Worm (Caenorhabditis elegans) whole organism, L3 larva: ENCODE results near the gene act-5.

Experiments used
- R02D3.7 ChIP-seq: fragments of 150-350 bp; optimal IDR thresholded peaks from 2 replicates; lab custom pipeline; 2014; ENCODE audit warnings: missing biosample characterization, missing genetic modification characterization
- ZK546.5 ChIP-seq: sonication (generic microtip); optimal IDR thresholded peaks from 2 replicates; lab custom pipeline; 2017; ENCODE audit warnings: missing biosample characterization, missing genetic modification characterization
- aly-2 ChIP-seq: fragments of 150-350 bp; optimal IDR thresholded peaks from 2 replicates; lab custom pipeline; 2014; ENCODE audit warnings: missing biosample characterization, missing genetic modification characterization
- ama-1 ChIP-seq: fragments of 150-350 bp; optimal IDR thresholded peaks from 2 replicates; lab custom pipeline; 2018
- ceh-16 ChIP-seq: sonication (generic microtip); optimal IDR thresholded peaks from 2 replicates; lab custom pipeline; 2017; ENCODE audit warnings: missing biosample characterization, missing genetic modification characterization
- ceh-82 ChIP-seq: fragments of 150-350 bp; optimal IDR thresholded peaks from 2 replicates; lab custom pipeline; 2014; ENCODE audit warnings: missing biosample characterization, missing genetic modification characterization
- daf-12 ChIP-seq: fragments of 150-350 bp; optimal IDR thresholded peaks from 2 replicates; lab custom pipeline; 2014; ENCODE audit warnings: missing biosample characterization, missing genetic modification reagents, missing genetic modification characterization
- egl-5 ChIP-seq: fragments of 150-350 bp; optimal IDR thresholded peaks from 2 replicates; lab custom pipeline; 2017; ENCODE audit warnings: missing biosample characterization, missing genetic modification reagents, missing genetic modification characterization, inconsistent platforms
- elt-2 ChIP-seq: sonication (generic microtip); optimal IDR thresholded peaks from 2 replicates; lab custom pipeline; 2016; ENCODE audit warnings: missing genetic modification reagents, mild to moderate bottlenecking, missing genetic modification characterization, missing compliant biosample characterization
- elt-3 ChIP-seq, 3 experiments: fragments of 150-350 bp in 1 of 3; sonication (generic microtip) in 2 of 3; optimal IDR thresholded peaks; 2 replicates in 2 of 3; 4 replicates in 1 of 3; lab custom pipeline; 2014 to 2017; ENCODE audit warnings: missing biosample characterization in 3 of 3, missing genetic modification characterization in 3 of 3
- fkh-10 ChIP-seq: sonication (generic microtip); optimal IDR thresholded peaks from 2 replicates; lab custom pipeline; 2017; ENCODE audit warnings: missing biosample characterization, missing genetic modification reagents, missing genetic modification characterization
- fkh-2 ChIP-seq: fragments of 150-350 bp; optimal IDR thresholded peaks from 2 replicates; lab custom pipeline; 2014; ENCODE audit warnings: missing biosample characterization, missing genetic modification reagents, missing genetic modification characterization
- fos-1 ChIP-seq: fragments of 150-350 bp; optimal IDR thresholded peaks from 2 replicates; lab custom pipeline; 2014; ENCODE audit warnings: missing biosample characterization, missing genetic modification characterization
- hmg-11 ChIP-seq: sonication (generic microtip); optimal IDR thresholded peaks from 2 replicates; lab custom pipeline; 2016; ENCODE audit warnings: missing genetic modification characterization, missing compliant biosample characterization
- jun-1 ChIP-seq: fragments of 150-350 bp; optimal IDR thresholded peaks from 2 replicates; lab custom pipeline; 2014; ENCODE audit warnings: missing biosample characterization, missing genetic modification reagents, missing genetic modification characterization
- lin-15B ChIP-seq: fragments of 150-350 bp; optimal IDR thresholded peaks from 2 replicates; lab custom pipeline; 2014; ENCODE audit warnings: missing biosample characterization, missing genetic modification characterization
- lin-39 ChIP-seq: fragments of 150-350 bp; optimal IDR thresholded peaks from 2 replicates; lab custom pipeline; 2018; ENCODE audit warnings: missing biosample characterization, missing genetic modification reagents, missing genetic modification characterization
- lsy-12 ChIP-seq: sonication (generic microtip); optimal IDR thresholded peaks from 2 replicates; lab custom pipeline; 2016; ENCODE audit warnings: mild to moderate bottlenecking, missing genetic modification characterization, missing compliant biosample characterization
- mdl-1 ChIP-seq: fragments of 150-350 bp; optimal IDR thresholded peaks from 2 replicates; lab custom pipeline; 2014; ENCODE audit warnings: missing biosample characterization, missing genetic modification characterization
- mml-1 ChIP-seq: fragments of 150-350 bp; sonication (generic microtip); optimal IDR thresholded peaks from 3 replicates; lab custom pipeline; 2014; ENCODE audit warnings: missing biosample characterization, missing genetic modification characterization
- nfya-1 ChIP-seq: sonication (generic microtip); optimal IDR thresholded peaks from 2 replicates; lab custom pipeline; 2017; ENCODE audit warnings: missing genetic modification characterization, mild to moderate bottlenecking, missing compliant biosample characterization, antibody characterized with exemption, moderate library complexity; ENCODE audit not compliant: insufficient read depth
- nhr-12 ChIP-seq: fragments of 150-350 bp; optimal IDR thresholded peaks from 2 replicates; lab custom pipeline; 2014; ENCODE audit warnings: missing biosample characterization, missing genetic modification characterization
- nhr-23 ChIP-seq: fragments of 150-350 bp; optimal IDR thresholded peaks from 2 replicates; lab custom pipeline; 2014; ENCODE audit warnings: missing biosample characterization, missing genetic modification reagents, missing genetic modification characterization
- nhr-237 ChIP-seq: fragments of 150-350 bp; optimal IDR thresholded peaks from 2 replicates; lab custom pipeline; 2014; ENCODE audit warnings: missing biosample characterization, missing genetic modification characterization
- nhr-25 ChIP-seq: sonication (generic microtip); optimal IDR thresholded peaks from 2 replicates; lab custom pipeline; 2017; ENCODE audit warnings: missing biosample characterization, missing genetic modification characterization
- nhr-28 ChIP-seq: fragments of 150-350 bp; optimal IDR thresholded peaks from 2 replicates; lab custom pipeline; 2014; ENCODE audit warnings: missing biosample characterization, missing genetic modification characterization
- nhr-67 ChIP-seq: fragments of 150-350 bp; optimal IDR thresholded peaks from 2 replicates; lab custom pipeline; 2014; ENCODE audit warnings: missing biosample characterization, missing genetic modification characterization
- pha-4 ChIP-seq: fragments of 150-350 bp; optimal IDR thresholded peaks from 2 replicates; lab custom pipeline; 2014; ENCODE audit warnings: missing biosample characterization, missing genetic modification reagents, missing genetic modification characterization
- snpc-4 ChIP-seq: fragments of 150-350 bp; optimal IDR thresholded peaks from 2 replicates; lab custom pipeline; 2014; ENCODE audit warnings: missing biosample characterization, missing genetic modification characterization
- tbx-2 ChIP-seq: sonication (generic microtip); optimal IDR thresholded peaks from 2 replicates; lab custom pipeline; 2016; ENCODE audit warnings: mild to moderate bottlenecking, missing genetic modification characterization, missing compliant biosample characterization
- unc-62 ChIP-seq: fragments of 150-350 bp; sonication (generic microtip); optimal IDR thresholded peaks from 4 replicates; lab custom pipeline; 2014; ENCODE audit warnings: missing biosample characterization, missing genetic modification reagents, missing genetic modification characterization
- ztf-11 ChIP-seq: fragments of 150-350 bp; optimal IDR thresholded peaks from 2 replicates; lab custom pipeline; 2014; ENCODE audit warnings: missing biosample characterization, missing genetic modification characterization
- ztf-4 ChIP-seq: fragments of 150-350 bp; optimal IDR thresholded peaks from 2 replicates; lab custom pipeline; 2014; ENCODE audit warnings: missing biosample characterization, missing genetic modification characterization

The act-5 gene

ce11 chrIII:13580076-13580475 is 25.8 kb downstream of the act-5 start:
- TF ChIP-seq fkh-10 (GFP tag; lab: Kevin White, UChicago) (no peak), hmg-11 (tag; lab: Kevin White, UChicago) (no peak), nfya-1 (no peak), nhr-237 (tag; lab: Kevin White, UChicago) (no peak), ztf-11 (tag; lab: Kevin White, UChicago) (no peak), nhr-25 (no peak), nhr-28 (tag; lab: Kevin White, UChicago) (no peak), nhr-23 (tag; lab: Kevin White, UChicago) (no peak)

ce11 chrIII:13575610-13576232 is 30.1 kb downstream of the act-5 start, which contains the start of gene osm-7:
Gene osm-7, plus strand, starts transcription at chrIII:13576182.
- TF ChIP-seq ceh-16 (tag; lab: Kevin White, UChicago): no peak
- no peak for TF ChIP-seq tbx-2 (tag; lab: Kevin White, UChicago)
- no peak for TF ChIP-seq ama-1 (lab: Kevin White, UChicago)
- TF ChIP-seq lin-39 (tag; lab: Kevin White, UChicago): no peak
- no peak for TF ChIP-seq nhr-28 (tag; lab: Kevin White, UChicago)
- no peak for TF ChIP-seq fkh-2 (tag; lab: Kevin White, UChicago)
- TF ChIP-seq R02D3.7 (tag; lab: Kevin White, UChicago): no peak

- TF ChIP-seq fkh-10 (GFP tag; lab: Kevin White, UChicago) (no peak), lsy-12 (tag; lab: Kevin White, UChicago) (no peak), lin-15B (tag; lab: Kevin White, UChicago) (no peak), daf-12 (tag; lab: Kevin White, UChicago) (no peak)
Observed at ce11 chrIII:13570347-13570746, 35.5 kb downstream of the act-5 start, which contains the start of gene exc-12. Gene exc-12, minus strand, starts transcription at chrIII:13570447.

DNA sequence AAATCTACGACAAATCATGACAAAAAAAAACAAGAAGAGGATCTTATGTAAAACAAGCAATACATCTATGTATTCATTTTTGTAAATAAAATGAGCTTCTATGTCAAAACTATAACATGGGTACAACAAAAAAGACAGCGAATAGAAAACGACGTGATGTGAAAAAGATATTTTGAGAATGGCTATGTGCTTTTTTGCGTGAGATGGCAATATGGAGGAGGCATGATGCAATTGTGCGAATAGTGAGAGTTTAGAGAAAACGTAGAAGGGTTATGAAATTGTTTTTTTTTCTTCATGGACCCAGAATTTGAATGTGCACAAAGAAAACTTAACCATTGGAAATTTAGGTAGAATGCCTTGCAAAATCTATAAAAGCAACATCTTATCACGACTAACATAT is 39.9 kb downstream of the act-5 start:
- TF ChIP-seq unc-62 (GFP tag; lab: Kevin White, UChicago): no peak
- peak; percentile 30 for TF ChIP-seq nfya-1
- TF ChIP-seq hmg-11 (tag; lab: Kevin White, UChicago): peak; percentile 10

DNA sequence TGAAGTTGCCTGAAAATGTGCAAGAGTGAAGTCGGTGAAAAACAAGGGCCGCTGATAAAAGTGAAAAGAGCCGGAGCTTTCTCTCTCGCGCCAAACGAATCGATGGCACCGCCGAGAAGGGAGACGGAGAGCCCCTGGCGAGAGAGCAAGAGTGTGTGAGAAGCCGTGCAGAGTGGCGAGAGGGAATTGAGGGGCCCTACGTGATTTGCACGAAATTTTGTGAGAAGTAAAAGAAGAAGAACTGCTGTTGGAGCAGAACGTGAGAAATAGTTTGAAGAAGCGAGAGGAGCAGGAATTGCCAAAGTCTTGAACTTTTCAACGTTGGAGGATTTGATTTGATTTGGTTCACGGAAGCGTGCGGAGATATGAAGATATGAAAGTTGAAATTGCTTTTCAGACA is 40.9 kb downstream of the act-5 start, which contains the start of gene aldo-1:
Gene aldo-1 (minus strand): TSS at position 9 of the 400 bp plus-strand sequence.
- TF ChIP-seq lsy-12 (tag; lab: Kevin White, UChicago) (no peak), fkh-10 (GFP tag; lab: Kevin White, UChicago) (peak; percentile 27), ztf-4 (tag; lab: Kevin White, UChicago) (no peak), hmg-11 (tag; lab: Kevin White, UChicago) (peak; percentile 59), ceh-82 (no peak), fos-1 (no peak), lin-39 (tag; lab: Kevin White, UChicago) (peak; percentile 2), aly-2 (tag; lab: Kevin White, UChicago) (no peak), mml-1 (tag; lab: Kevin White, UChicago) (no peak), pha-4 (tag; lab: Kevin White, UChicago) (no peak), elt-2 (tag; lab: Kevin White, UChicago) (no peak), egl-5 (peak; percentile 34), lin-15B (tag; lab: Kevin White, UChicago) (peak; percentile 5), ZK546.5 (no peak), nhr-12 (tag; lab: Kevin White, UChicago) (no peak), elt-3 (tag; optimal IDR thresholded peaks at IDR 0.05; lab: Kevin White, UChicago) (no peak), snpc-4 (tag; lab: Kevin White, UChicago) (peak; percentile 19), jun-1 (tag; lab: Kevin White, UChicago) (no peak), nfya-1 (peak; percentile 64), nhr-67 (no peak)

DNA sequence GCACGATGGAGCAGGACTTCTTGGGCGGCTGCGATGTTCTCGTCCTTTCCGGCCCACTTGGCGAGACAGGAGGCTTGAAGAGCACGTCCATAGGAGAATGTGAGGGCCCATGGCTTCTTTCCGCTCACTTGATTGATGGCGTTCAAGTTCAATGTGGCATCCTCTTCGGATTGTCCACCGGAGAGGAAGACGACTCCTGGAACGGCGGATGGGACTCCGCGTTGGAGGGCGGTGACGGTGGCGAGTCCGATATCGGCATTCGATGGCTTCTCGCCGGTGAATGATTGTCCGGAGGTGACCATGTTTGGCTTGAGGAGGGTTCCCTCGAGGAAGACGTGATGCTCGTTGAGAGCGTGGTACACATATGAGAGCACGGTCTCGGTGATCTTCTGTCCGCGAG is 42.3 kb downstream of the act-5 start:
- no peak for TF ChIP-seq ceh-16 (tag; lab: Kevin White, UChicago)
- TF ChIP-seq nfya-1: no peak
- TF ChIP-seq mml-1 (tag; lab: Kevin White, UChicago): no peak
- TF ChIP-seq ztf-4 (tag; lab: Kevin White, UChicago): no peak
- no peak for TF ChIP-seq nhr-23 (tag; lab: Kevin White, UChicago)
- no peak for TF ChIP-seq unc-62 (GFP tag; lab: Kevin White, UChicago)
- no peak for TF ChIP-seq mdl-1 (tag; lab: Kevin White, UChicago)
